Worm (Caenorhabditis elegans): ENCODE measurements around the gene gadr-4.

The gadr-4 gene

DNA sequence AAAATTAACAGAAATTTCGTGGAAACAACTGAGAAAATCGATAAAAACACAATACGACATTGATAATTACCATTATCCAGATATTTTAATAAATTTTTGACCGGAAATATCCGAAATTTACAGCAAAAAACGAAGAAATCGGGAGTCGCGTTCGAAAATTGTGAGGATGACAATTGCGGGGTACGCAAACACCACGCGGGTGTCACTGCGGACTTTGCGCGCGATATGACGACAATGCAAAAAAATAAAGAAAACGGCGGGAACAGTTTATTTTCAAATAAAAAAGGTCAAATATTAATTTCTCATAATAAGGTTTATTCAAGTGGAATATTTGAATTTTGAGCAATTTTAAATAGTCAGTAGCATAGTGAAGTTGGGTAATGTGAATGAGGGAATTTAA is 18.0 kb downstream of the gadr-4 start, which contains the start of gene rpn-11 (continued):
- TF ChIP-seq lsy-2 (tag; optimal IDR thresholded peaks at IDR 0.05) (peak; percentile 94 to 95), ama-1 (optimal IDR thresholded peaks at IDR 0.05) (no peak), unc-130 (tag; optimal IDR thresholded peaks at IDR 0.05) (peak; percentile 28), mdl-1 (tag; optimal IDR thresholded peaks at IDR 0.05) (peak; percentile 52 to 75), C04F5.9 (tag; optimal IDR thresholded peaks at IDR 0.05) (peak; percentile 77), nhr-237 (tag; optimal IDR thresholded peaks at IDR 0.05) (peak; percentile 36), sup-37 (GFP tag; optimal IDR thresholded peaks at IDR 0.05) (peak; percentile 31), pag-3 (tag; optimal IDR thresholded peaks at IDR 0.05; ENCODE audit: borderline replicate concordance, insufficient read depth) (no peak), nhr-85 (tag) (peak; percentile 92), unc-30 (tag; optimal IDR thresholded peaks at IDR 0.05) (peak; percentile 18), zip-4 (GFP tag; optimal IDR thresholded peaks at IDR 0.05) (peak; percentile 65), unc-86 (tag; optimal IDR thresholded peaks at IDR 0.05) (peak; percentile 86), nhr-19 (GFP tag; conservative IDR thresholded peaks at IDR 0.05) (peak; percentile 88), hlh-17 (GFP tag; optimal IDR thresholded peaks at IDR 0.05; ENCODE audit: borderline replicate concordance) (no peak), hpl-2 (GFP tag; optimal IDR thresholded peaks at IDR 0.05) (peak; percentile 40), vab-15 (tag; optimal IDR thresholded peaks at IDR 0.05) (peak; percentile 12), hlh-4 (tag; optimal IDR thresholded peaks at IDR 0.05) (no peak), swsn-7 (tag; optimal IDR thresholded peaks at IDR 0.05) (peak; percentile 85), zag-1 (tag; optimal IDR thresholded peaks at IDR 0.05) (no peak), elt-3 (tag; optimal IDR thresholded peaks at IDR 0.05) (peak in 2 of 6 experiments; percentile 62 to 67), Y116A8C.19 (tag; optimal IDR thresholded peaks at IDR 0.05; ENCODE audit: borderline replicate concordance) (peak; percentile 13), rnt-1 (tag; optimal IDR thresholded peaks at IDR 0.05) (peak; percentile 94), isw-1 (GFP tag; IDR thresholded peaks at IDR 0.05) (peak; percentile 89), C16A3.4 (tag; optimal IDR thresholded peaks at IDR 0.05) (peak; percentile 66), fkh-10 (GFP tag; optimal IDR thresholded peaks at IDR 0.05) (peak; percentile 85), aha-1 (tag; optimal IDR thresholded peaks at IDR 0.05) (no peak), grh-1 (GFP tag; IDR thresholded peaks at IDR 0.05) (peak; percentile 81), nhr-71 (tag; optimal IDR thresholded peaks at IDR 0.05) (peak; percentile 94), elt-2 (tag; optimal IDR thresholded peaks at IDR 0.05) (peak; percentile 80), lin-39 (tag; optimal IDR thresholded peaks at IDR 0.05) (peak; percentile 45), sox-4 (tag; optimal IDR thresholded peaks at IDR 0.05) (peak; percentile 78)

DNA sequence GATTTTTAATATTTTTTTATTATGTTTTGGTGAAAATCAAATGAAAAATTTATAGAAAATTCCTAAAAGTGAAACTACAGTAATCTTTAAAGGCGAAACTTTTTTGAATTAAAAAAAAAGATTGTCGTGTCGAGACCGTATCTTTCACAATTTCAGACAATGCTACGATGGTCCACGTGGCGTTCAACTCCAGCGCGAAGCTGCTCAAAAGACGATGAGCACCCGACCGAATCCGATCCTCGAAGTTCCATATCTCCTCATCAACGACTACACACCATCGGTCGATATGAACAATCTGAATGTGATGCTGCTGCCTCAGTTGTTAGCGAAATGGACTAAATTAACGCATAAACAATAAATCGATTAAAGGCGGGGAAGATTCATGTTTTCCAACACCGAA is 19.7 kb downstream of the gadr-4 start:
- TF ChIP-seq unc-130 (tag; optimal IDR thresholded peaks at IDR 0.05) (no peak), ceh-8 (GFP tag; optimal IDR thresholded peaks at IDR 0.05) (no peak), egl-13 (tag; optimal IDR thresholded peaks at IDR 0.05) (no peak), efl-1 (optimal IDR thresholded peaks at IDR 0.05) (no peak), efl-1 (GFP tag; optimal IDR thresholded peaks at IDR 0.05 in 1 of 2) (peak in 1 of 2 experiments; percentile 19), nhr-20 (tag; optimal IDR thresholded peaks at IDR 0.05) (no peak), fkh-8 (tag; optimal IDR thresholded peaks at IDR 0.05) (no peak)

DNA sequence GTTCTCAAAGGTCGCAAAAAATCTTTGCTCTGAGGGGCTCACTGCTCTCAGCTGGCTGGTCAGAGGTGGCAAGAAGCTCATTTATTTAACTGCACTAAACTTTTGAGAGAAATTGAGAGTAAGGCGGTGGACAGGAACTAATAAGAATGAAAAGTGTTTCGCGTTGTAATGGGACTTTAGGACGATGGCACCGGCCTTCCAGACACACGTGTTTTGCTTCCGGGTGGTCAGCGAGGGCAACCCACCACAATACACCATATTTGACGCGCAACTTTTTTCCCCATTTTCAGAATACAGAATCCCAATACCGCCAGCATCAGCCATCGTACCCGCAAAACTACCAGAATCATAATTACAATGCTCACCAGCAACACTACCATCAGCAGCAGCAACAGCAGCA is 22.3 kb downstream of the gadr-4 start:
- TF ChIP-seq nhr-47 (tag; optimal IDR thresholded peaks at IDR 0.05) (no peak), grh-1 (GFP tag; IDR thresholded peaks at IDR 0.05) (no peak), vab-15 (tag; optimal IDR thresholded peaks at IDR 0.05) (no peak), ama-1 (optimal IDR thresholded peaks at IDR 0.05) (no peak), lin-13 (GFP tag; optimal IDR thresholded peaks at IDR 0.05) (no peak), rnt-1 (tag; optimal IDR thresholded peaks at IDR 0.05) (no peak), C34B4.2 (tag; optimal IDR thresholded peaks at IDR 0.05) (no peak), C16A3.4 (tag; optimal IDR thresholded peaks at IDR 0.05) (no peak), sptf-1 (tag; optimal IDR thresholded peaks at IDR 0.05) (no peak), nhr-237 (tag; optimal IDR thresholded peaks at IDR 0.05) (no peak), nhr-28 (tag; optimal IDR thresholded peaks at IDR 0.05) (no peak), unc-98 (GFP tag; IDR thresholded peaks at IDR 0.05) (no peak), nhr-84 (tag; optimal IDR thresholded peaks at IDR 0.05) (no peak), ceh-90 (tag; optimal IDR thresholded peaks at IDR 0.05) (no peak), Y116A8C.19 (tag; optimal IDR thresholded peaks at IDR 0.05; ENCODE audit: borderline replicate concordance) (no peak), pag-3 (tag; optimal IDR thresholded peaks at IDR 0.05; ENCODE audit: borderline replicate concordance, insufficient read depth) (no peak), nhr-19 (GFP tag; conservative IDR thresholded peaks at IDR 0.05) (no peak), hlh-4 (tag; optimal IDR thresholded peaks at IDR 0.05) (no peak)

All from whole organism, L1 larva.